Fruit fly (Drosophila melanogaster): ENCODE results near the gene Lsd-2.

Gene Lsd-2

DNA sequence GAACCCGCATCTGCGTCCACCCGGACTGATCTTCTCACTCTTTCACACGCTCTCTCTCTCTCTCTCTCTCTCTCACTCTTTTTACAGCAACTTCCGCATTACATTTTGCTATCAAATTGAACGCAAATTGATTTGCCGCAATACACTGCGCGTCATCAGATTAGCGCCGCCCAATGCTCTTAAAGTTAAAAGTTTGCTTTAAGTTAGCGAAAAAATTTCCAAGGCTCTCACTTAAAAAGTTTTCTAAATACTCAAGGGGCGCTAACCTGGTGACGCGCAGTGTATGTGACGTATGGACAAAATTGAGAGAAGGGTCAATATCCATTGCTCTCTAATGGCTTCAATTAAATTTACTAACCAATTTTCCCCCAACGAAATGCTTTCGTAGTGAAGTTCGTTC is 53.8 kb downstream of the Lsd-2 start (continued):
- TF ChIP-seq Sry-δ (GFP tag; optimal IDR thresholded peaks at IDR 0.05) (peak; percentile 59), CG31365 (tag; optimal IDR thresholded peaks at IDR 0.05) (peak; percentile 56), Fer1 (GFP tag; optimal IDR thresholded peaks at IDR 0.05) (peak; percentile 84), dysf (GFP tag; IDR thresholded peaks at IDR 0.05) (peak; percentile 86), kni (GFP tag; optimal IDR thresholded peaks at IDR 0.05) (peak; percentile 44), CG15514 (GFP tag; optimal IDR thresholded peaks at IDR 0.05) (peak; percentile 74), CG3065 (GFP tag; optimal IDR thresholded peaks at IDR 0.05) (peak; percentile 74), tna (GFP tag; IDR thresholded peaks at IDR 0.05; ENCODE audit: partially characterized antibody) (no peak), Mrtf (GFP tag; IDR thresholded peaks at IDR 0.05) (peak; percentile 80), bsh (GFP tag; optimal IDR thresholded peaks at IDR 0.05) (peak in 1 of 2 experiments; percentile 92), CG4424 (GFP tag; optimal IDR thresholded peaks at IDR 0.05) (peak; percentile 85), CG6683 (GFP tag; optimal IDR thresholded peaks at IDR 0.05) (peak; percentile 72), CG42726 (GFP tag; IDR thresholded peaks at IDR 0.05; ENCODE audit: partially characterized antibody) (no peak), CG2678 (tag; optimal IDR thresholded peaks at IDR 0.05) (peak; percentile 89), CG1233 (GFP tag; optimal IDR thresholded peaks at IDR 0.05) (peak; percentile 83), caup (GFP tag; optimal IDR thresholded peaks at IDR 0.05; ENCODE audit: severe bottlenecking) (peak; percentile 84), tx (GFP tag; optimal IDR thresholded peaks at IDR 0.05) (peak; percentile 82), esg (GFP tag; conservative IDR thresholded peaks at IDR 0.05) (peak; percentile 65), HLH54F (GFP tag; optimal IDR thresholded peaks at IDR 0.05) (peak; percentile 87), CG2120 (GFP tag; optimal IDR thresholded peaks at IDR 0.05) (peak; percentile 87), NK7.1 (GFP tag; optimal IDR thresholded peaks at IDR 0.05) (peak; percentile 82), psq (GFP tag; optimal IDR thresholded peaks at IDR 0.05) (peak; percentile 15), yki (optimal IDR thresholded peaks at IDR 0.05) (no peak), CG2889 (GFP tag; IDR thresholded peaks at IDR 0.05) (peak; percentile 85), ro (GFP tag; IDR thresholded peaks at IDR 0.05) (peak; percentile 56), HLHmδ (GFP tag; optimal IDR thresholded peaks at IDR 0.05) (no peak), lmd (GFP tag; IDR thresholded peaks at IDR 0.05) (peak; percentile 87), CG6791 (GFP tag; IDR thresholded peaks at IDR 0.05; ENCODE audit: partially characterized antibody) (0 out of 3 replicates have a peak, but pooled peaks have one; percentile 25), zf30C (GFP tag; optimal IDR thresholded peaks at IDR 0.05) (peak; percentile 7), gsb-n (tag; optimal IDR thresholded peaks at IDR 0.05) (peak; percentile 83), CG12942 (GFP tag; optimal IDR thresholded peaks at IDR 0.05) (peak; percentile 75), Chrac-16 (GFP tag; optimal IDR thresholded peaks at IDR 0.05) (peak; percentile 80), Hr78 (GFP tag; optimal IDR thresholded peaks at IDR 0.05) (peak in 1 of 2 experiments; percentile 56), aop (GFP tag; IDR thresholded peaks at IDR 0.05) (peak; percentile 68; the same call in 1 of the 2 replicates), CG7357 (GFP tag; IDR thresholded peaks at IDR 0.05) (peak; percentile 78), CG17912 (GFP tag; optimal IDR thresholded peaks at IDR 0.05) (peak; percentile 63), CG8281 (tag; optimal IDR thresholded peaks at IDR 0.05) (peak; percentile 75), CG43689 (GFP tag; IDR thresholded peaks at IDR 0.05) (peak; percentile 66; the same call in 1 of the 2 replicates), CG18011 (GFP tag; optimal IDR thresholded peaks at IDR 0.05) (peak; percentile 64), twi (tag; optimal IDR thresholded peaks at IDR 0.05) (peak; percentile 61), H15 (GFP tag; IDR thresholded peaks at IDR 0.05) (peak; percentile 64; the same call in 2 of the 3 replicates), CG1647 (GFP tag; optimal IDR thresholded peaks at IDR 0.05) (peak; percentile 84), dati (GFP tag; IDR thresholded peaks at IDR 0.05) (peak; percentile 48; the same call in 1 of the 2 replicates), eyg (GFP tag; optimal IDR thresholded peaks at IDR 0.05) (peak; percentile 65), ewg (GFP tag; optimal IDR thresholded peaks at IDR 0.05) (peak; percentile 73), hth (optimal IDR thresholded peaks at IDR 0.05) (no peak), CG10565 (GFP tag; optimal IDR thresholded peaks at IDR 0.05) (peak; percentile 26), CG15073 (GFP tag; optimal IDR thresholded peaks at IDR 0.05) (no peak), NC2α (GFP tag; optimal IDR thresholded peaks at IDR 0.05) (peak; percentile 79), Usf (GFP tag; optimal IDR thresholded peaks at IDR 0.05) (peak; percentile 48), emc (GFP tag; optimal IDR thresholded peaks at IDR 0.05) (peak; percentile 76)
